Fruit fly (Drosophila melanogaster) whole organism, embryonic: ENCODE data around the gene CG11294.

ENCODE experiments used
- ATbp ChIP-seq: fragments of 200-800 bp; sonication (Bioruptor generic); optimal IDR thresholded peaks from 2 replicates; lab custom pipeline; 2017; ENCODE audit warnings: missing biosample characterization, mild to moderate bottlenecking, missing genetic modification characterization, missing genetic modification reagents
- Atf3 ChIP-seq: fragments of 200-800 bp; sonication (Bioruptor generic); optimal IDR thresholded peaks from 3 replicates; lab custom pipeline; 2016; ENCODE audit warnings: missing biosample characterization, missing genetic modification characterization
- CG10274 ChIP-seq: fragments of 200-800 bp; sonication (Bioruptor generic); optimal IDR thresholded peaks from 3 replicates; lab custom pipeline; 2017; ENCODE audit warnings: missing biosample characterization, mild to moderate bottlenecking, missing genetic modification characterization
- CG10366 ChIP-seq: fragments of 200-800 bp; sonication (Bioruptor generic); IDR thresholded peaks from 2 replicates; pipeline ENCODE4 v1.3.6; 2022; ENCODE audit warnings: missing biosample characterization, missing genetic modification characterization
- CG10959 ChIP-seq: fragments of 200-800 bp; sonication (Bioruptor generic); IDR thresholded peaks from 2 replicates; pipeline ENCODE4 v1.3.6; 2022; ENCODE audit warnings: missing biosample characterization, missing genetic modification characterization
- CG12071 ChIP-seq: fragments of 200-800 bp; sonication (Bioruptor generic); optimal IDR thresholded peaks from 3 replicates; lab custom pipeline; 2018; ENCODE audit warnings: missing biosample characterization, mild to moderate bottlenecking, missing genetic modification characterization
- CG1233 ChIP-seq: fragments of 200-800 bp; sonication (Bioruptor generic); optimal IDR thresholded peaks from 4 replicates; lab custom pipeline; 2018; ENCODE audit warnings: missing biosample characterization, mild to moderate bottlenecking, missing genetic modification characterization
- CG14441 ChIP-seq: fragments of 200-800 bp; sonication (Bioruptor generic); IDR thresholded peaks from 2 replicates; pipeline ENCODE4 v1.3.6; 2022; ENCODE audit warnings: missing biosample characterization, missing genetic modification characterization
- CG1603 ChIP-seq: fragments of 200-800 bp; sonication (Bioruptor generic); optimal IDR thresholded peaks from 2 replicates; lab custom pipeline; 2019; ENCODE audit warnings: missing biosample characterization, mild to moderate bottlenecking, missing genetic modification characterization, moderate library complexity
- CG16813 ChIP-seq: fragments of 200-800 bp; sonication (Bioruptor generic); IDR thresholded peaks from 3 replicates; pipeline ENCODE4 v1.3.6; 2022; ENCODE audit warnings: missing biosample characterization, missing genetic modification characterization; ENCODE audit not compliant: partially characterized antibody
- CG17359 ChIP-seq: fragments of 200-800 bp; sonication (Bioruptor generic); optimal IDR thresholded peaks from 3 replicates; lab custom pipeline; 2018; ENCODE audit warnings: missing biosample characterization, mild to moderate bottlenecking, missing genetic modification characterization, moderate library complexity
- CG2875 ChIP-seq: fragments of 200-800 bp; sonication (Bioruptor generic); optimal IDR thresholded peaks from 2 replicates; lab custom pipeline; 2017; ENCODE audit warnings: missing biosample characterization, mild to moderate bottlenecking, missing genetic modification characterization, missing genetic modification reagents
- CG30403 ChIP-seq: fragments of 200-800 bp; sonication (Bioruptor generic); optimal IDR thresholded peaks from 3 replicates; lab custom pipeline; 2016; ENCODE audit warnings: missing biosample characterization, missing genetic modification characterization
- CG32772 ChIP-seq: fragments of 200-800 bp; sonication (Bioruptor generic); IDR thresholded peaks from 2 replicates; pipeline ENCODE4 v1.3.6; 2022; ENCODE audit warnings: missing biosample characterization, missing genetic modification characterization
- CG4617 ChIP-seq: fragments of 200-800 bp; sonication (Bioruptor generic); optimal IDR thresholded peaks from 3 replicates; lab custom pipeline; 2016; ENCODE audit warnings: missing biosample characterization, missing genetic modification characterization, borderline replicate concordance
- CG7556 ChIP-seq: fragments of 200-800 bp; sonication (Bioruptor generic); optimal IDR thresholded peaks from 2 replicates; lab custom pipeline; 2017; ENCODE audit warnings: missing biosample characterization, mild to moderate bottlenecking, missing genetic modification characterization
- CG7963 ChIP-seq: fragments of 200-800 bp; sonication (Bioruptor generic); IDR thresholded peaks from 3 replicates; pipeline ENCODE4 v1.3.6; 2022; ENCODE audit warnings: missing biosample characterization, missing genetic modification characterization; ENCODE audit not compliant: partially characterized antibody
- CG8359 ChIP-seq: fragments of 200-800 bp; sonication (Bioruptor generic); optimal IDR thresholded peaks from 2 replicates; lab custom pipeline; 2017; ENCODE audit warnings: missing biosample characterization, mild to moderate bottlenecking, missing genetic modification characterization, borderline replicate concordance
- CG8944 ChIP-seq: fragments of 200-800 bp; sonication (Bioruptor generic); optimal IDR thresholded peaks from 3 replicates; lab custom pipeline; 2016; ENCODE audit warnings: missing biosample characterization, missing genetic modification characterization
- CG9727 ChIP-seq: fragments of 200-800 bp; sonication (Bioruptor generic); optimal IDR thresholded peaks from 3 replicates; lab custom pipeline; 2017; ENCODE audit warnings: missing biosample characterization, mild to moderate bottlenecking, missing genetic modification characterization
- Drgx ChIP-seq: fragments of 200-800 bp; sonication (Bioruptor generic); IDR thresholded peaks from 2 replicates; pipeline ENCODE4 v1.3.6; 2022; ENCODE audit warnings: missing biosample characterization, missing genetic modification characterization
- H15 ChIP-seq: fragments of 200-800 bp; sonication (Bioruptor generic); IDR thresholded peaks from 3 replicates; pipeline ENCODE4 v1.3.6; 2022; ENCODE audit warnings: missing biosample characterization, missing genetic modification characterization
- HmgZ ChIP-seq: fragments of 200-800 bp; sonication (Bioruptor generic); optimal IDR thresholded peaks from 2 replicates; lab custom pipeline; 2018; ENCODE audit warnings: missing biosample characterization, mild to moderate bottlenecking, missing genetic modification characterization
- Hr51 ChIP-seq, 2 experiments: fragments of 200-800 bp; sonication (Bioruptor generic); optimal IDR thresholded peaks; 2 replicates in 1 of 2; 3 replicates in 1 of 2; lab custom pipeline; 2016 to 2018; ENCODE audit warnings: missing biosample characterization in 2 of 2, missing genetic modification characterization in 2 of 2, mild to moderate bottlenecking in 1 of 2, moderate library complexity in 1 of 2
- NC2α ChIP-seq: fragments of 200-800 bp; sonication (Bioruptor generic); optimal IDR thresholded peaks from 2 replicates; lab custom pipeline; 2016; ENCODE audit warnings: missing biosample characterization, missing genetic modification characterization
- NC2β ChIP-seq: fragments of 200-800 bp; sonication (Bioruptor generic); optimal IDR thresholded peaks from 2 replicates; lab custom pipeline; 2016; ENCODE audit warnings: missing biosample characterization, missing genetic modification characterization
- Optix ChIP-seq: fragments of 200-800 bp; sonication (Bioruptor generic); IDR thresholded peaks from 3 replicates; pipeline ENCODE4 v1.3.6; 2022; ENCODE audit warnings: missing biosample characterization, missing genetic modification characterization
- Ravus ChIP-seq: fragments of 200-800 bp; sonication (Bioruptor generic); IDR thresholded peaks from 2 replicates; pipeline ENCODE4 v1.3.6; 2022; ENCODE audit warnings: missing biosample characterization, missing genetic modification characterization
- Stat92E ChIP-seq, 3 experiments: fragments of >200 bp in 2 of 3; fragments of 200-800 bp in 1 of 3; sonication (Bioruptor generic) in 1 of 3; optimal IDR thresholded peaks; 2 replicates each; lab custom pipeline; 2017 to 2019; ENCODE audit warnings: missing biosample characterization in 3 of 3, missing genetic modification characterization in 3 of 3, mild to moderate bottlenecking in 1 of 3, moderate library complexity in 1 of 3
- bbx ChIP-seq: fragments of 200-800 bp; sonication (Bioruptor generic); IDR thresholded peaks from 2 replicates; pipeline ENCODE4 v1.3.6; 2022; ENCODE audit warnings: missing biosample characterization, missing genetic modification characterization; ENCODE audit not compliant: partially characterized antibody
- btn ChIP-seq: fragments of 200-800 bp; sonication (Bioruptor generic); optimal IDR thresholded peaks from 2 replicates; lab custom pipeline; 2016; ENCODE audit warnings: missing biosample characterization, missing genetic modification characterization
- chn ChIP-seq: fragments of 200-800 bp; sonication (Bioruptor generic); optimal IDR thresholded peaks from 2 replicates; lab custom pipeline; 2016; ENCODE audit warnings: missing biosample characterization, missing genetic modification characterization
- ci ChIP-seq: fragments of 200-800 bp; sonication (Bioruptor generic); IDR thresholded peaks from 3 replicates; pipeline ENCODE4 v1.3.6; 2022; ENCODE audit warnings: missing biosample characterization, missing genetic modification characterization
- dmrt11E ChIP-seq: fragments of 200-800 bp; sonication (Bioruptor generic); optimal IDR thresholded peaks from 3 replicates; lab custom pipeline; 2018; ENCODE audit warnings: missing biosample characterization, mild to moderate bottlenecking, missing genetic modification characterization, moderate library complexity
- dmrt99B ChIP-seq: fragments of 200-800 bp; sonication (Bioruptor generic); optimal IDR thresholded peaks from 2 replicates; lab custom pipeline; 2018; ENCODE audit warnings: missing biosample characterization, mild to moderate bottlenecking, missing genetic modification characterization, moderate library complexity
- fd96Cb ChIP-seq: fragments of 200-800 bp; sonication (Bioruptor generic); optimal IDR thresholded peaks from 2 replicates; lab custom pipeline; 2018; ENCODE audit warnings: missing biosample characterization, mild to moderate bottlenecking, missing genetic modification characterization, moderate library complexity
- ftz-f1 ChIP-seq: fragments of 200-800 bp; sonication (Bioruptor generic); optimal IDR thresholded peaks from 2 replicates; lab custom pipeline; 2016; ENCODE audit warnings: missing biosample characterization, missing genetic modification characterization
- gsb-n ChIP-seq: fragments of 200-800 bp; sonication (Bioruptor generic); optimal IDR thresholded peaks from 3 replicates; lab custom pipeline; 2018; ENCODE audit warnings: missing biosample characterization, mild to moderate bottlenecking, missing genetic modification characterization
- ind ChIP-seq: fragments of 200-800 bp; sonication (Bioruptor generic); optimal IDR thresholded peaks from 3 replicates; lab custom pipeline; 2016; ENCODE audit warnings: missing biosample characterization, missing genetic modification characterization
- klu ChIP-seq: fragments of 200-800 bp; sonication (Bioruptor generic); IDR thresholded peaks from 2 replicates; pipeline ENCODE4 v1.3.6; 2022; ENCODE audit warnings: missing biosample characterization, missing genetic modification characterization
- oc ChIP-seq: fragments of 200-800 bp; sonication (Bioruptor generic); optimal IDR thresholded peaks from 2 replicates; lab custom pipeline; 2018; ENCODE audit warnings: missing biosample characterization, mild to moderate bottlenecking, missing genetic modification characterization, moderate library complexity
- sc ChIP-seq, 3 experiments: fragments of >200 bp in 2 of 3; fragments of 200-800 bp in 1 of 3; sonication (Bioruptor generic) in 1 of 3; optimal IDR thresholded peaks; 2 replicates in 2 of 3; 3 replicates in 1 of 3; lab custom pipeline; 2017; ENCODE audit warnings: mild to moderate bottlenecking in 1 of 3, missing biosample characterization in 1 of 3, missing genetic modification characterization in 1 of 3, missing genetic modification reagents in 1 of 3
- sens-2 ChIP-seq: fragments of 200-800 bp; sonication (Bioruptor generic); IDR thresholded peaks from 2 replicates; pipeline ENCODE4 v1.3.6; 2022; ENCODE audit warnings: missing biosample characterization, missing genetic modification characterization
- slou ChIP-seq: fragments of 200-800 bp; sonication (Bioruptor generic); optimal IDR thresholded peaks from 3 replicates; lab custom pipeline; 2016; ENCODE audit warnings: missing biosample characterization, missing genetic modification characterization
- tgo ChIP-seq: fragments of 200-800 bp; sonication (Bioruptor generic); IDR thresholded peaks from 3 replicates; pipeline ENCODE4 v1.3.6; 2022; ENCODE audit warnings: missing biosample characterization, missing genetic modification characterization
- yki ChIP-seq: fragments of >200 bp; optimal IDR thresholded peaks from 3 replicates; lab custom pipeline; 2018

The CG11294 gene

dm6 chrX:8671348-8672298 is 21.8 kb downstream of the CG11294 start (continued):
- TF ChIP-seq CG8944 (GFP tag; lab: Kevin White, UChicago), result peak; percentile 21
- TF ChIP-seq tgo (GFP tag; lab: Robert Waterston, UW), result peak; percentile 40; the same call in 2 of the 3 replicates
- TF ChIP-seq CG8359 (GFP tag; lab: Kevin White, UChicago), result no peak
- TF ChIP-seq gsb-n (tag; lab: Kevin White, UChicago), result peak; percentile 40
- TF ChIP-seq CG10366 (GFP tag; lab: Robert Waterston, UW), result peak; percentile 60; the same call in 1 of the 2 replicates
- TF ChIP-seq CG32772 (GFP tag; lab: Robert Waterston, UW), result peak; percentile 55

- TF ChIP-seq H15 (GFP tag; lab: Robert Waterston, UW) (no peak), chn (GFP tag; lab: Kevin White, UChicago) (no peak), CG7556 (GFP tag; lab: Kevin White, UChicago) (no peak), Drgx (GFP tag; lab: Robert Waterston, UW) (no peak), CG4617 (no peak), CG7963 (no peak), fd96Cb (tag; lab: Kevin White, UChicago) (peak; percentile 20), CG10959 (GFP tag; lab: Robert Waterston, UW) (peak; percentile 53), Optix (GFP tag; lab: Robert Waterston, UW) (peak; percentile 22; the same call in 1 of the 3 replicates), CG1233 (GFP tag; lab: Kevin White, UChicago) (no peak), klu (GFP tag; lab: Robert Waterston, UW) (no peak), Ravus (no peak), NC2β (GFP tag; lab: Kevin White, UChicago) (no peak), CG12071 (GFP tag; lab: Kevin White, UChicago) (no peak), CG30403 (GFP tag; lab: Kevin White, UChicago) (no peak), yki (lab: Kevin White, UChicago) (no peak), btn (GFP tag; lab: Kevin White, UChicago) (no peak), ATbp (GFP tag; lab: Kevin White, UChicago) (no peak), ind (GFP tag; lab: Kevin White, UChicago) (no peak), ci (GFP tag; lab: Robert Waterston, UW) (peak; percentile 60; the same call in 1 of the 3 replicates), CG14441 (GFP tag; lab: Robert Waterston, UW) (no peak), CG10274 (GFP tag; lab: Kevin White, UChicago) (no peak), CG17359 (tag; lab: Kevin White, UChicago) (no peak), oc (tag; lab: Kevin White, UChicago) (peak; percentile 16), dmrt11E (tag; lab: Kevin White, UChicago) (peak; percentile 56), slou (GFP tag; lab: Kevin White, UChicago) (no peak), CG2875 (peak; percentile 11), sc (optimal IDR thresholded peaks at IDR 0.05; lab: Kevin White, UChicago) (no peak), sc (GFP tag; optimal IDR thresholded peaks at IDR 0.05; lab: Kevin White, UChicago) (no peak), Atf3 (GFP tag; lab: Kevin White, UChicago) (no peak), HmgZ (tag; lab: Kevin White, UChicago) (no peak), CG9727 (GFP tag; lab: Kevin White, UChicago) (peak; percentile 1), Hr51 (GFP tag; optimal IDR thresholded peaks at IDR 0.05; lab: Kevin White, UChicago) (no peak), dmrt99B (tag; lab: Kevin White, UChicago) (no peak), CG16813 (GFP tag; lab: Robert Waterston, UW) (no peak), bbx (GFP tag; lab: Robert Waterston, UW) (no peak), ftz-f1 (GFP tag; lab: Kevin White, UChicago) (no peak), sens-2 (GFP tag; lab: Robert Waterston, UW) (peak; percentile 14; the same call in 1 of the 2 replicates), CG1603 (tag; lab: Kevin White, UChicago) (peak; percentile 31), NC2α (GFP tag; lab: Kevin White, UChicago) (no peak), Stat92E (GFP tag; optimal IDR thresholded peaks at IDR 0.05; lab: Kevin White, UChicago) (no peak)
Observed at dm6 chrX:8669434-8669833, 24.0 kb downstream of the CG11294 start.
